Fruit fly (Drosophila melanogaster): Measurements from ENCODE around the gene CG17440.
A peak's percentile ranks its signal among the peaks of the same experiment; 100 is the strongest.

Gene CG17440

dm6 chrX:9255964-9256520, 13.7 kb downstream of the CG17440 start, which contains the start of gene ric8a (continued):
- TF ChIP-seq Mad (GFP tag; optimal IDR thresholded peaks at IDR 0.05) (no peak), CG6813 (GFP tag; optimal IDR thresholded peaks at IDR 0.05) (no peak), Aef1 (GFP tag; IDR thresholded peaks at IDR 0.05) (0 out of 3 replicates have a peak, but pooled peaks have one; percentile 17), CG12942 (GFP tag; optimal IDR thresholded peaks at IDR 0.05) (no peak), Eip74EF (GFP tag; optimal IDR thresholded peaks at IDR 0.05) (no peak), CG12155 (GFP tag; optimal IDR thresholded peaks at IDR 0.05) (no peak), unpg (GFP tag; optimal IDR thresholded peaks at IDR 0.05) (no peak), pros (GFP tag; optimal IDR thresholded peaks at IDR 0.05) (no peak), Hand (GFP tag; optimal IDR thresholded peaks at IDR 0.05) (no peak), pb (GFP tag; optimal IDR thresholded peaks at IDR 0.05) (no peak), sd (tag; optimal IDR thresholded peaks at IDR 0.05) (no peak), sim (GFP tag; IDR thresholded peaks at IDR 0.05) (no peak), CG10274 (GFP tag; optimal IDR thresholded peaks at IDR 0.05) (no peak), nau (GFP tag; optimal IDR thresholded peaks at IDR 0.05) (no peak), CG31388 (GFP tag; optimal IDR thresholded peaks at IDR 0.05) (no peak), Gug (GFP tag; IDR thresholded peaks at IDR 0.05) (peak; percentile 12; the same call in 1 of the 4 replicates), D19A (tag; optimal IDR thresholded peaks at IDR 0.05) (no peak), da (GFP tag; optimal IDR thresholded peaks at IDR 0.05) (no peak), CG13123 (GFP tag; optimal IDR thresholded peaks at IDR 0.05) (no peak), HLH3B (GFP tag; IDR thresholded peaks at IDR 0.05) (no peak), CG4360 (GFP tag; IDR thresholded peaks at IDR 0.05) (no peak), hb (GFP tag; IDR thresholded peaks at IDR 0.05; ENCODE audit: partially characterized antibody) (peak; percentile 66), fru (optimal IDR thresholded peaks at IDR 0.05) (no peak), row (GFP tag; IDR thresholded peaks at IDR 0.05) (peak; percentile 85), Opbp (GFP tag; IDR thresholded peaks at IDR 0.05; ENCODE audit: partially characterized antibody) (peak; percentile 86), cas (GFP tag; IDR thresholded peaks at IDR 0.05) (no peak), ftz-f1 (GFP tag; optimal IDR thresholded peaks at IDR 0.05) (no peak), CG9932 (GFP tag; IDR thresholded peaks at IDR 0.05) (peak; percentile 59), Atf3 (GFP tag; optimal IDR thresholded peaks at IDR 0.05) (no peak), slbo (GFP tag; IDR thresholded peaks at IDR 0.05) (peak; percentile 46; the same call in 1 of the 2 replicates), HLH4C (GFP tag; IDR thresholded peaks at IDR 0.05; ENCODE audit: partially characterized antibody) (peak; percentile 76), CG2678 (tag; optimal IDR thresholded peaks at IDR 0.05) (no peak), Max (GFP tag; optimal IDR thresholded peaks at IDR 0.05) (no peak), Dek (tag; optimal IDR thresholded peaks at IDR 0.05) (peak; percentile 26), gt (GFP tag; IDR thresholded peaks at IDR 0.05) (no peak), BEAF-32 (GFP tag; optimal IDR thresholded peaks at IDR 0.05) (peak; percentile 81), zen (tag; optimal IDR thresholded peaks at IDR 0.05) (peak; percentile 68), CG10321 (GFP tag; IDR thresholded peaks at IDR 0.05) (no peak), run (tag; optimal IDR thresholded peaks at IDR 0.05) (no peak), H15 (GFP tag; IDR thresholded peaks at IDR 0.05) (no peak), gem (tag; optimal IDR thresholded peaks at IDR 0.05) (no peak), HHEX (GFP tag; optimal IDR thresholded peaks at IDR 0.05) (no peak), ATbp (GFP tag; optimal IDR thresholded peaks at IDR 0.05) (no peak), ems (GFP tag; optimal IDR thresholded peaks at IDR 0.05) (no peak), CG7372 (GFP tag; IDR thresholded peaks at IDR 0.05) (no peak), pzg (GFP tag; optimal IDR thresholded peaks at IDR 0.05) (peak; percentile 54), aop (GFP tag; IDR thresholded peaks at IDR 0.05) (no peak), Ets65A (GFP tag) (peak; percentile 46), CG11456 (GFP tag; IDR thresholded peaks at IDR 0.05) (no peak), Hsf (GFP tag; optimal IDR thresholded peaks at IDR 0.05) (no peak), rib (GFP tag; IDR thresholded peaks at IDR 0.05) (no peak)
